Worm (Caenorhabditis elegans): ENCODE data around the gene T24C12.3.

DNA sequence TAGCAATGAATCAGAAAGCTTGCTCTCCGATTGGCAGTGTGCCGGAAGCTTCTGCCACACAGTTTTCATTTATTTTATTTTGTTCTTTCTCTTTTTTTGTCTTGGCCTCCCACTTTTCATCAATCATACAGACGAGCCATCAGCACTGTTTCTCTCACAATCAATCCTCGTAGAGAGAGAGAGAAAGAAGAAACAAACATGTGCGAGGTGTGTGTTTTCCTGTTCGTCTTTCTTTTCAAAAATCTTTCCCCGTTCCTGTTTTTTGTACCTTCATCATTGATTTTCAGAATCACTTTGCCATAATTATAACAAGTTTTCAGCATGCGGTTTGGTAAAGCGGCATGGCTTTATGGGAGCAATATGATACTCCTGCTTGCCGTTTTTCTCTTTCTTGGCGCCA is 4.6 kb downstream of the T24C12.3 start, which contains the start of gene T24C12.1:
- TF ChIP-seq hlh-30 (tag; optimal IDR thresholded peaks at IDR 0.05; ENCODE audit: insufficient read depth) (no peak), nhr-28 (tag; optimal IDR thresholded peaks at IDR 0.05) (no peak), nhr-237 (tag; optimal IDR thresholded peaks at IDR 0.05) (no peak), zip-11 (GFP tag; IDR thresholded peaks at IDR 0.05) (no peak), zag-1 (tag; optimal IDR thresholded peaks at IDR 0.05) (no peak), aly-2 (tag; optimal IDR thresholded peaks at IDR 0.05) (no peak), lin-39 (tag; optimal IDR thresholded peaks at IDR 0.05) (no peak), unc-39 (tag; optimal IDR thresholded peaks at IDR 0.05) (no peak), ces-1 (GFP tag; optimal IDR thresholded peaks at IDR 0.05) (no peak), dmd-9 (GFP tag; IDR thresholded peaks at IDR 0.05) (no peak), dpl-1 (GFP tag; optimal IDR thresholded peaks at IDR 0.05) (no peak), nhr-77 (tag; optimal IDR thresholded peaks at IDR 0.05) (no peak)

Data from whole organism, L4 larva.